Fruit fly (Drosophila melanogaster): Measurements from ENCODE around the gene lark.

lark gene

DNA sequence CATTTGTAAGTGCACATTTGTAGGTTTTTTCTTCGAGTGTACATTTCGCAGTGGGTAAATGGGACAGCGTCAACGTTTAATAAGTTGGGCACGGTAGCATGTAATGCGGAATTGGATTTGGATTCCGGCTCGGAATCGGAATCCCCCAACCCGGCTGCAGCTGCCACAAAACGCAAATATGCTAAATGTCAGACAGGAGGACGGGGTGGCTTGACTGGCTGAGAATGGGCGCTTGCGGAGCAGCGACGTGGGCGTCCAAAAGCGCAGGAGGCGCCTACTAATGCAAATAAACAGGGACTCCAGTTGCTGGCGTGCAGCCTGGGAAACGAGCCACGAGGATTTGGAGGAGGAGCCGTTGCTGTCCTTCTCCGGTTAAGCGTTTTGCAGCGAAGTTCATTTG is 48.7 kb downstream of the lark start, which contains the start of gene CG8564:
Gene CG8564 (minus strand): TSS at position 101 of the 400 bp plus-strand sequence.
- no peak for TF ChIP-seq noc (tag; optimal IDR thresholded peaks at IDR 0.05)

DNA sequence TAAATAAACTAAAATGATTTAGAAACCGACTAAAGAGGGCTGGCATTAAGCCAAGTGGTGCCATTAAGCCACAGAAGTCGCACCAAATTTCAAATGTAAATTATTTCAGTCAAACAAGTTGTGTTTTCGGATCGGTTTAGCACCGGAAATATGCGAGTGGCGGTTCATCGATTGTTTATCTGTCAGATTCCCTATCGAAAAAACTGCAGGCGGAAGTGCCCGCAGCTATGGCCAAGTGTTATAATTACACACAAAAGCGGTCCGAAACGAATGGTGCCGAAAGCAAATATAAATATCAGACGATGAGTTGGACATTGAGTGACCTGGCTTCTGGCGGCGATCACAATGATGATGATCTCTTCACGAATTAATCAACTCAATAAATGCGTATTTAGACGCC is 50.9 kb downstream of the lark start:
- no peak for TF ChIP-seq noc (tag; optimal IDR thresholded peaks at IDR 0.05)

DNA sequence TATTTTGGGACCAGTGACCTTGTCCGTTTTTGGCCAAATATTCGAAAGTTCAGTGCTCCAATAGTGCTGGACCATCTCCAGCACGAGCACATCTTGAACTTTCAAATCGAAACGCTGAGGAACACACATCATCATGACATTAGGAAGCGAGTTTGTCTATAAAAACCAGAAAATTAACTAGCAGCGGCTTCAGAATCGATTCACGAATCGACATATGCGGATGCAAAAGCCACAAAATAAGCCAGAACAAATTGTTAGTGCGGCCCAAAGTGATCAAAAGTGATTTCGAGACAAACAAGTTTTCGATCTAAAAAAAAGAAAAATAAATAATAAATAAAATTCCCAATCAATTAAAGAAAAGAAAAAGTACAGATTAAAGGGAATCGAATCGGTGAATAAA is 51.4 kb downstream of the lark start, which contains the start of gene CG8563:
Gene CG8563 (plus strand): TSS at position 301 of the 400 bp plus-strand sequence.
- TF ChIP-seq noc (tag; optimal IDR thresholded peaks at IDR 0.05) = no peak
